Worm (Caenorhabditis elegans): Measurements from ENCODE around the gene R10E11.9.

The R10E11.9 gene

DNA sequence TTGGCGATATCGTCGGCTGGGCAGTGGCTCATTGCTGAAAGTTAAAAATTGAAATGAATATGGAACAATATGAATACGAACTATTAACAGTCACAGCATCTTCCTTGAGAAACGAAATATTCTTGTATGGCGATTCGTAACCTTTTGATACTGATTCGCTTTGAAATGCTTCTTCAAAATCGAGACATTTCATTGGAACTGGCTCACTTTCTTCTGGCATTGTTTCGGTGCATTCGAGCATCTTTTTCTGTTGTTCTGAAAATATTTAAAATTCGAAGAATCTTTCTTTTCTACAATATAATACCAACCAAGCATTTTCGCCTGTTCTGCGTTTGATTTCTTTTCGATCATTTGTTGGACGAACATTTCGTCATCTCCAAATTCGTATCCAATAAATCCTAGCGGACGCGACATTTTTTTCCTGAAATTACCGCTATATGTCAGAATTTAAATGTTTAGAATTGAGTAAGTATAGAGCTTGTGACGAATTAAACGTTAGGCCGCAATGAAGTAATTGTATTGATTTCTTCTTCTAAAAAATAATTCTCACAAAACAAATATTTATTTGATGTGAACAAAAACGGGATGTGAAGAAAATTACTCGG is 31.0 kb upstream of the R10E11.9 start, which contains the start of gene lin-52 (continued):
- TF ChIP-seq F52B5.7 (tag; optimal IDR thresholded peaks at IDR 0.05) (no peak), lir-1 (GFP tag; conservative IDR thresholded peaks at IDR 0.05) (no peak), Y56A3A.18 (GFP tag; IDR thresholded peaks at IDR 0.05) (peak; percentile 57; the same call in 1 of the 2 replicates), sdz-38 (tag; optimal IDR thresholded peaks at IDR 0.05) (no peak), ceh-91 (GFP tag; IDR thresholded peaks at IDR 0.05) (0 out of 2 replicates have a peak, but pooled peaks have one; percentile 36), Y95B8A.8 (GFP tag; IDR thresholded peaks at IDR 0.05) (peak; percentile 52; the same call in 1 of the 2 replicates), egl-44 (GFP tag; IDR thresholded peaks at IDR 0.05) (no peak), Y79H2A.3 (GFP tag; conservative IDR thresholded peaks at IDR 0.05) (no peak), ceh-27 (GFP tag; optimal IDR thresholded peaks at IDR 0.05) (no peak), ceh-79 (tag; optimal IDR thresholded peaks at IDR 0.05) (no peak), egl-18 (GFP tag; IDR thresholded peaks at IDR 0.05) (no peak), chd-7 (tag; optimal IDR thresholded peaks at IDR 0.05) (peak; percentile 64), pha-4 (tag; optimal IDR thresholded peaks at IDR 0.05) (no peak), ztf-3 (GFP tag; optimal IDR thresholded peaks at IDR 0.05) (no peak), ets-4 (GFP tag; optimal IDR thresholded peaks at IDR 0.05) (no peak), madf-3 (GFP tag; IDR thresholded peaks at IDR 0.05) (peak; percentile 49; the same call in 1 of the 2 replicates), nfyb-1 (GFP tag; IDR thresholded peaks at IDR 0.05) (0 out of 2 replicates have a peak, but pooled peaks have one; percentile 58), sptf-2 (GFP tag; optimal IDR thresholded peaks at IDR 0.05) (no peak), ztf-18 (tag; optimal IDR thresholded peaks at IDR 0.05) (no peak), ZK185.1 (tag; optimal IDR thresholded peaks at IDR 0.05; ENCODE audit: poor library complexity, severe bottlenecking) (peak; percentile 69), lin-40 (tag; optimal IDR thresholded peaks at IDR 0.05) (peak; percentile 24), unc-62 (GFP tag; optimal IDR thresholded peaks at IDR 0.05) (no peak), nhr-27 (tag; optimal IDR thresholded peaks at IDR 0.05) (no peak), atf-7 (tag; optimal IDR thresholded peaks at IDR 0.05) (peak; percentile 51), rcor-1 (GFP tag; IDR thresholded peaks at IDR 0.05) (peak; percentile 18; the same call in 1 of the 2 replicates), dpff-1 (tag; optimal IDR thresholded peaks at IDR 0.05) (no peak), tbp1 (GFP tag; optimal IDR thresholded peaks at IDR 0.05) (peak; percentile 11), repo-1 (tag; optimal IDR thresholded peaks at IDR 0.05) (peak; percentile 83), B0336.3 (GFP tag; IDR thresholded peaks at IDR 0.05) (peak; percentile 56; the same call in 1 of the 2 replicates), zim-3 (tag; optimal IDR thresholded peaks at IDR 0.05) (no peak), gei-17 (GFP tag; optimal IDR thresholded peaks at IDR 0.05) (peak; percentile 17), nfya-2 (GFP tag; IDR thresholded peaks at IDR 0.05) (no peak), fkh-3 (tag; optimal IDR thresholded peaks at IDR 0.05) (peak; percentile 13), lin-54 (GFP tag; optimal IDR thresholded peaks at IDR 0.05) (peak; percentile 29), F23B12.7 (tag; optimal IDR thresholded peaks at IDR 0.05; ENCODE audit: insufficient read depth) (no peak), die-1 (tag; optimal IDR thresholded peaks at IDR 0.05) (no peak), let-526 (GFP tag; IDR thresholded peaks at IDR 0.05) (no peak), mcd-1 (GFP tag; IDR thresholded peaks at IDR 0.05) (no peak; the same call in 1 of the 2 replicates), ccch-3 (GFP tag; optimal IDR thresholded peaks at IDR 0.05) (no peak), B0035.1 (tag; optimal IDR thresholded peaks at IDR 0.05) (peak; percentile 31)
